Worm (Caenorhabditis elegans) whole organism, L4 larva: ENCODE measurements around the gene ykt-6.

Experiments used
- F37D6.2 ChIP-seq: sonication (generic microtip); optimal IDR thresholded peaks from 2 replicates; lab custom pipeline; 2016; ENCODE audit warnings: mild to moderate bottlenecking, missing genetic modification characterization, missing compliant biosample characterization
- F44E2.7 ChIP-seq: fragments of 200-800 bp; sonication (Bioruptor generic); IDR thresholded peaks from 2 replicates; pipeline ENCODE4 v2.1.2; 2022; ENCODE audit warnings: missing genetic modification characterization, missing compliant biosample characterization
- F49E8.2 ChIP-seq: sonication (generic microtip); optimal IDR thresholded peaks from 2 replicates; lab custom pipeline; 2016; ENCODE audit warnings: missing compliant biosample characterization, mild to moderate bottlenecking, missing genetic modification characterization, borderline replicate concordance
- R02D3.7 ChIP-seq: fragments of 150-350 bp; sonication (generic microtip); optimal IDR thresholded peaks from 3 replicates; lab custom pipeline; 2014; ENCODE audit warnings: missing biosample characterization, missing genetic modification characterization
- Y48G9A.11 ChIP-seq: fragments of 200-800 bp; sonication (Bioruptor generic); IDR thresholded peaks from 2 replicates; pipeline ENCODE4 v1.3.6; 2022; ENCODE audit warnings: missing genetic modification reagents, missing genetic modification characterization, missing compliant biosample characterization
- aly-2 ChIP-seq: sonication (generic microtip); optimal IDR thresholded peaks from 2 replicates; lab custom pipeline; 2018; ENCODE audit warnings: missing biosample characterization, missing genetic modification characterization
- ceh-28 ChIP-seq: fragments of 150-350 bp; optimal IDR thresholded peaks from 2 replicates; lab custom pipeline; 2014; ENCODE audit warnings: missing biosample characterization, missing genetic modification reagents, missing genetic modification characterization
- ceh-32 ChIP-seq: sonication (generic microtip); optimal IDR thresholded peaks from 2 replicates; lab custom pipeline; 2016; ENCODE audit warnings: mild to moderate bottlenecking, missing genetic modification characterization, missing compliant biosample characterization; ENCODE audit not compliant: poor library complexity
- ceh-44 ChIP-seq: fragments of 200-800 bp; sonication (Bioruptor generic); IDR thresholded peaks from 2 replicates; pipeline ENCODE4 v1.3.6; 2022; ENCODE audit warnings: missing genetic modification reagents, missing genetic modification characterization, missing compliant biosample characterization
- ceh-82 ChIP-seq: sonication (generic microtip); optimal IDR thresholded peaks from 2 replicates; lab custom pipeline; 2017; ENCODE audit warnings: missing biosample characterization, missing genetic modification characterization
- ces-1 ChIP-seq: fragments of 150-350 bp; sonication (generic microtip); optimal IDR thresholded peaks from 4 replicates; lab custom pipeline; 2014; ENCODE audit warnings: missing biosample characterization, missing genetic modification reagents, missing genetic modification characterization
- daf-16 ChIP-seq, 3 experiments: sonication (generic microtip); optimal IDR thresholded peaks; 2 replicates each; lab custom pipeline; 2016 to 2017; ENCODE audit warnings: missing genetic modification characterization in 3 of 3, missing genetic modification reagents in 3 of 3, mild to moderate bottlenecking in 2 of 3, missing compliant biosample characterization in 2 of 3, missing biosample characterization in 1 of 3, moderate library complexity in 1 of 3
- dmd-6 ChIP-seq: fragments of 200-800 bp; sonication (Bioruptor generic); IDR thresholded peaks from 2 replicates; pipeline ENCODE4 v1.3.6; 2022; ENCODE audit warnings: missing genetic modification reagents, missing genetic modification characterization, missing compliant biosample characterization
- dpl-1 ChIP-seq: fragments of 150-350 bp; optimal IDR thresholded peaks from 2 replicates; lab custom pipeline; 2014; ENCODE audit warnings: missing biosample characterization, missing genetic modification reagents, missing genetic modification characterization
- duxl-1 ChIP-seq: sonication (generic microtip); optimal IDR thresholded peaks from 2 replicates; lab custom pipeline; 2016; ENCODE audit warnings: mild to moderate bottlenecking, missing genetic modification characterization, moderate library complexity, missing compliant biosample characterization; ENCODE audit not compliant: poor library complexity
- dve-1 ChIP-seq: sonication (generic microtip); optimal IDR thresholded peaks from 2 replicates; lab custom pipeline; 2017; ENCODE audit warnings: antibody characterized with exemption, mild to moderate bottlenecking, missing genetic modification characterization, missing compliant biosample characterization; ENCODE audit not compliant: insufficient read depth
- egl-27 ChIP-seq: sonication (generic microtip); optimal IDR thresholded peaks from 3 replicates; lab custom pipeline; 2017; ENCODE audit warnings: missing biosample characterization, missing genetic modification reagents, missing genetic modification characterization
- egl-43 ChIP-seq: fragments of 200-800 bp; sonication (Bioruptor generic); IDR thresholded peaks from 2 replicates; pipeline ENCODE4 v1.3.6; 2022; ENCODE audit warnings: missing genetic modification reagents, missing genetic modification characterization, missing compliant biosample characterization
- gei-8 ChIP-seq: fragments of 200-800 bp; sonication (Bioruptor generic); optimal IDR thresholded peaks from 2 replicates; lab custom pipeline; 2018; ENCODE audit warnings: mild to moderate bottlenecking, missing genetic modification characterization, missing compliant biosample characterization
- hlh-11 ChIP-seq: fragments of 200-800 bp; sonication (Bioruptor generic); optimal IDR thresholded peaks from 2 replicates; lab custom pipeline; 2018; ENCODE audit warnings: mild to moderate bottlenecking, missing genetic modification characterization, missing compliant biosample characterization
- hmg-1.1 ChIP-seq: fragments of 200-800 bp; sonication (Bioruptor generic); IDR thresholded peaks from 2 replicates; pipeline ENCODE4 v1.3.6; 2022; ENCODE audit warnings: missing genetic modification reagents, missing genetic modification characterization, missing compliant biosample characterization
- jun-1 ChIP-seq: fragments of 150-350 bp; optimal IDR thresholded peaks from 2 replicates; lab custom pipeline; 2014; ENCODE audit warnings: missing biosample characterization, missing genetic modification reagents, missing genetic modification characterization
- lin-1 ChIP-seq: fragments of 200-800 bp; sonication (Bioruptor generic); IDR thresholded peaks from 2 replicates; pipeline ENCODE4 v1.3.6; 2022; ENCODE audit warnings: missing genetic modification reagents, missing genetic modification characterization, missing compliant biosample characterization
- lin-13 ChIP-seq: fragments of 150-350 bp; optimal IDR thresholded peaks from 2 replicates; lab custom pipeline; 2014; ENCODE audit warnings: missing biosample characterization, missing genetic modification reagents, missing genetic modification characterization
- lin-29 ChIP-seq: fragments of 200-800 bp; sonication (Bioruptor generic); IDR thresholded peaks from 2 replicates; pipeline ENCODE4 v1.3.6; 2022; ENCODE audit warnings: missing genetic modification reagents, missing genetic modification characterization, missing compliant biosample characterization
- lir-3 ChIP-seq: sonication (generic microtip); optimal IDR thresholded peaks from 2 replicates; lab custom pipeline; 2016; ENCODE audit warnings: mild to moderate bottlenecking, missing genetic modification characterization, missing compliant biosample characterization
- lsy-2 ChIP-seq, 2 experiments: fragments of 150-350 bp in 1 of 2; sonication (generic microtip) in 1 of 2; optimal IDR thresholded peaks; 2 replicates each; lab custom pipeline; 2014 to 2017; ENCODE audit warnings: missing biosample characterization in 2 of 2, missing genetic modification characterization in 2 of 2
- mdl-1 ChIP-seq, 2 experiments: fragments of 150-350 bp in 1 of 2; sonication (generic microtip) in 1 of 2; optimal IDR thresholded peaks; 2 replicates each; lab custom pipeline; 2014 to 2017; ENCODE audit warnings: missing biosample characterization in 2 of 2, missing genetic modification characterization in 2 of 2
- mdt-29 ChIP-seq: fragments of 200-800 bp; sonication (Bioruptor generic); IDR thresholded peaks from 2 replicates; pipeline ENCODE4 v1.3.6; 2022; ENCODE audit warnings: missing genetic modification reagents, missing genetic modification characterization, missing compliant biosample characterization
- mep-1 ChIP-seq: fragments of 150-350 bp; sonication (generic microtip); optimal IDR thresholded peaks from 3 replicates; lab custom pipeline; 2014; ENCODE audit warnings: missing biosample characterization, missing genetic modification characterization
- nhr-10 ChIP-seq: fragments of 150-350 bp; optimal IDR thresholded peaks from 2 replicates; lab custom pipeline; 2014; ENCODE audit warnings: missing biosample characterization, missing genetic modification characterization
- nhr-11 ChIP-seq: fragments of 150-350 bp; optimal IDR thresholded peaks from 2 replicates; lab custom pipeline; 2014; ENCODE audit warnings: missing biosample characterization, missing genetic modification characterization
- nhr-237 ChIP-seq: sonication (generic microtip); optimal IDR thresholded peaks from 2 replicates; lab custom pipeline; 2017; ENCODE audit warnings: missing biosample characterization, missing genetic modification characterization
- nhr-25 ChIP-seq: sonication (generic microtip); optimal IDR thresholded peaks from 2 replicates; lab custom pipeline; 2017; ENCODE audit warnings: missing genetic modification characterization, mild to moderate bottlenecking, missing compliant biosample characterization, antibody characterized with exemption, moderate library complexity, borderline replicate concordance; ENCODE audit not compliant: insufficient read depth
- nhr-28 ChIP-seq: fragments of 150-350 bp; optimal IDR thresholded peaks from 2 replicates; lab custom pipeline; 2014; ENCODE audit warnings: missing biosample characterization, missing genetic modification characterization
- nhr-48 ChIP-seq: sonication (generic microtip); optimal IDR thresholded peaks from 2 replicates; lab custom pipeline; 2016; ENCODE audit warnings: mild to moderate bottlenecking, missing genetic modification characterization, missing compliant biosample characterization
- nhr-6 ChIP-seq: fragments of 150-350 bp; optimal IDR thresholded peaks from 2 replicates; lab custom pipeline; 2014; ENCODE audit warnings: missing biosample characterization, missing genetic modification characterization
- pha-4 ChIP-seq, 2 experiments: fragments of 150-350 bp in 1 of 2; fragments of 200-800 bp in 1 of 2; sonication (Bioruptor generic) in 1 of 2; IDR thresholded peaks in 1 of 2; optimal IDR thresholded peaks in 1 of 2; 2 replicates each; pipeline versions ENCODE4 v1.3.6 to Lab custom; 2014 to 2022; ENCODE audit warnings: missing genetic modification characterization in 2 of 2, missing genetic modification reagents in 2 of 2, missing biosample characterization in 1 of 2, missing compliant biosample characterization in 1 of 2
- saeg-2 ChIP-seq: fragments of 200-800 bp; sonication (Bioruptor generic); IDR thresholded peaks from 2 replicates; pipeline ENCODE4 v1.3.6; 2022; ENCODE audit warnings: missing genetic modification reagents, missing genetic modification characterization, missing compliant biosample characterization
- sdz-12 ChIP-seq: fragments of 200-800 bp; sonication (Bioruptor generic); optimal IDR thresholded peaks from 2 replicates; lab custom pipeline; 2018; ENCODE audit warnings: mild to moderate bottlenecking, missing genetic modification characterization, missing compliant biosample characterization
- set-16 ChIP-seq: fragments of 200-800 bp; sonication (Bioruptor generic); IDR thresholded peaks from 2 replicates; pipeline ENCODE4 v1.3.6; 2022; ENCODE audit warnings: missing genetic modification reagents, missing genetic modification characterization, missing compliant biosample characterization
- snpc-1.2 ChIP-seq: fragments of 200-800 bp; sonication (Bioruptor generic); IDR thresholded peaks from 2 replicates; pipeline ENCODE4 v1.3.6; 2022; ENCODE audit warnings: missing genetic modification reagents, missing genetic modification characterization, missing compliant biosample characterization
- tra-1 ChIP-seq: fragments of 200-800 bp; sonication (Bioruptor generic); IDR thresholded peaks from 2 replicates; pipeline ENCODE4 v1.3.6; 2022; ENCODE audit warnings: missing genetic modification reagents, missing genetic modification characterization, missing compliant biosample characterization
- unc-39 ChIP-seq: sonication (generic microtip); optimal IDR thresholded peaks from 2 replicates; lab custom pipeline; 2017; ENCODE audit warnings: missing biosample characterization, missing genetic modification characterization
- unc-62 ChIP-seq, 3 experiments: fragments of 150-350 bp in 1 of 3; sonication (generic microtip); optimal IDR thresholded peaks in 2 of 3; peaks in 1 of 3; 1 replicate in 1 of 3; 2 replicates in 2 of 3; lab custom pipeline; 2014 to 2017; ENCODE audit warnings: missing biosample characterization in 3 of 3, missing genetic modification characterization in 3 of 3, missing genetic modification reagents in 3 of 3, missing genotype in 1 of 3
- vab-7 ChIP-seq: fragments of 200-800 bp; sonication (Bioruptor generic); IDR thresholded peaks from 2 replicates; pipeline ENCODE4 v1.3.6; 2022; ENCODE audit warnings: missing genetic modification reagents, missing genetic modification characterization, missing compliant biosample characterization
- zfp-2 ChIP-seq: sonication (generic microtip); optimal IDR thresholded peaks from 2 replicates; lab custom pipeline; 2016; ENCODE audit warnings: mild to moderate bottlenecking, missing genetic modification characterization, missing compliant biosample characterization
- zip-11 ChIP-seq: fragments of 200-800 bp; sonication (Bioruptor generic); IDR thresholded peaks from 2 replicates; pipeline ENCODE4 v1.3.6; 2022; ENCODE audit warnings: missing genetic modification characterization, missing compliant biosample characterization
- zip-2 ChIP-seq: fragments of 150-350 bp; optimal IDR thresholded peaks from 2 replicates; lab custom pipeline; 2014; ENCODE audit warnings: missing biosample characterization, missing genetic modification characterization
- ztf-7 ChIP-seq: fragments of 150-350 bp; optimal IDR thresholded peaks from 2 replicates; lab custom pipeline; 2014; ENCODE audit warnings: missing biosample characterization, missing genetic modification characterization

Gene ykt-6

DNA sequence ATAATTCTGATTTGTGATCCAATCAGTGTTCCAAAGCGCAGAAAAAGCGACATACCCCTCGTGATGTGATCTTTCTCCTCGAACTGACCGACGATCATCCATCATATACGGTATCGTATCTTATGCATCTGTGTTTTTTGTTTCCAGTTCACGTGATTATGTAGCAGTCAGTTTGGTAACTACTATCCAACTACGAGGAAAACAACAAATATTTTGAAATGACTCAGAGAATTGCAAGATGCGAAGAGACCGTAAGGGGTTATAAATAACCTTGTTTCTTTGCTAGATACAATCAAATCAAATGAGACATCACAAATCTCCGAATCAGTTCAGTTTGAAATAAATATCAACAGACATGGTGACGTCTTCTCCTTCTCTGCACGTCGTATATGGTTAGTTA, 12.8 kb upstream of the ykt-6 start:
- TF ChIP-seq ztf-7 (tag; lab: Kevin White, UChicago): no peak
- TF ChIP-seq sdz-12 (GFP tag; lab: Kevin White, UChicago): no peak
- TF ChIP-seq aly-2: no peak
- no peak for TF ChIP-seq set-16 (GFP tag; lab: Robert Waterston, UW)
- TF ChIP-seq lir-3 (tag; lab: Kevin White, UChicago): no peak
- TF ChIP-seq lin-1 (GFP tag; lab: Robert Waterston, UW): no peak
- TF ChIP-seq F37D6.2 (tag; lab: Kevin White, UChicago): no peak
- TF ChIP-seq ceh-32 (tag; lab: Kevin White, UChicago): no peak
- no peak for TF ChIP-seq pha-4 (GFP tag; IDR thresholded peaks at IDR 0.05; lab: Robert Waterston, UW)
- no peak for TF ChIP-seq pha-4 (tag; optimal IDR thresholded peaks at IDR 0.05; lab: Kevin White, UChicago)
- TF ChIP-seq nhr-237 (tag; lab: Kevin White, UChicago): no peak
- TF ChIP-seq F49E8.2 (tag; lab: Kevin White, UChicago): no peak
- TF ChIP-seq daf-16 (GFP tag; optimal IDR thresholded peaks at IDR 0.05; lab: Kevin White, UChicago): no peak
- TF ChIP-seq daf-16 (tag; optimal IDR thresholded peaks at IDR 0.05; lab: Kevin White, UChicago): no peak
- no peak for TF ChIP-seq vab-7 (GFP tag; lab: Robert Waterston, UW)
- 0 out of 2 replicates have a peak, but pooled peaks have one; percentile 10 for TF ChIP-seq tra-1 (GFP tag; lab: Robert Waterston, UW)
- TF ChIP-seq hlh-11 (tag; lab: Kevin White, UChicago): peak; percentile 63
- no peak for TF ChIP-seq zip-2 (tag; lab: Kevin White, UChicago)
- TF ChIP-seq ceh-82 (tag; lab: Kevin White, UChicago): no peak
- TF ChIP-seq zfp-2 (tag; lab: Kevin White, UChicago): no peak
- no peak for TF ChIP-seq R02D3.7
- TF ChIP-seq lsy-2 (tag; optimal IDR thresholded peaks at IDR 0.05; lab: Kevin White, UChicago): peak in 1 of 2 experiments; percentile 54
- no peak for TF ChIP-seq nhr-25
- no peak for TF ChIP-seq saeg-2 (GFP tag; lab: Robert Waterston, UW)
- TF ChIP-seq gei-8: no peak
- no peak for TF ChIP-seq nhr-6
- no peak for TF ChIP-seq nhr-11 (tag; lab: Kevin White, UChicago)
- TF ChIP-seq hmg-1.1: no peak
- TF ChIP-seq egl-43 (GFP tag; lab: Robert Waterston, UW): no peak
- TF ChIP-seq nhr-48: peak; percentile 52
- TF ChIP-seq dve-1 (tag; lab: Kevin White, UChicago): no peak
- peak in 1 of 2 experiments; percentile 97 for TF ChIP-seq unc-62 (GFP tag; optimal IDR thresholded peaks at IDR 0.05 in 1 of 2; lab: Kevin White, UChicago)
- no peak for TF ChIP-seq unc-62 (tag; optimal IDR thresholded peaks at IDR 0.05; lab: Kevin White, UChicago)
- no peak for TF ChIP-seq jun-1
- no peak for TF ChIP-seq duxl-1 (tag; lab: Kevin White, UChicago)
- TF ChIP-seq ceh-28: no peak
- no peak for TF ChIP-seq nhr-10 (tag; lab: Kevin White, UChicago)
- peak; percentile 40; the same call in 1 of the 2 replicates for TF ChIP-seq dmd-6
- TF ChIP-seq dpl-1 (GFP tag; lab: Kevin White, UChicago): no peak
- no peak for TF ChIP-seq F44E2.7 (GFP tag; lab: Robert Waterston, UW)
- peak; percentile 41 for TF ChIP-seq mep-1 (tag; lab: Kevin White, UChicago)
- TF ChIP-seq lin-13 (GFP tag; lab: Kevin White, UChicago): no peak
- no peak for TF ChIP-seq ceh-44 (GFP tag; lab: Robert Waterston, UW)
- peak in 1 of 2 experiments; percentile 72 for TF ChIP-seq mdl-1 (tag; optimal IDR thresholded peaks at IDR 0.05; lab: Kevin White, UChicago)
- TF ChIP-seq egl-27 (tag; lab: Kevin White, UChicago): no peak
- TF ChIP-seq ces-1 (GFP tag; lab: Kevin White, UChicago): no peak
- peak; percentile 84 for TF ChIP-seq nhr-28 (tag; lab: Kevin White, UChicago)
- TF ChIP-seq Y48G9A.11 (GFP tag; lab: Robert Waterston, UW): no peak
- no peak for TF ChIP-seq unc-39 (tag; lab: Kevin White, UChicago)
- no peak for TF ChIP-seq mdt-29 (GFP tag; lab: Robert Waterston, UW)
- no peak for TF ChIP-seq lin-29 (GFP tag; lab: Robert Waterston, UW)
- no peak for TF ChIP-seq snpc-1.2
- TF ChIP-seq zip-11 (GFP tag; lab: Robert Waterston, UW): no peak
